Comparison of ENCODE assay signal across 2 worm cellular contexts in genomic region chrIII:12703237-12703636, ce11.
TF ChIP-seq lines count a peak whose summit lies in the region.

No protein-coding gene starts in this region.

TF ChIP-seq in whole organism, L3 larva, 47 proteins besides CTCF, POLR2A, EP300 and RAD21:
- no peak for TF ChIP-seq eor-1 (tag; optimal IDR thresholded peaks at IDR 0.05; lab: Kevin White, UChicago)
- TF ChIP-seq pha-4 (tag; optimal IDR thresholded peaks at IDR 0.05; lab: Kevin White, UChicago): no peak
- TF ChIP-seq nfya-1 (tag; optimal IDR thresholded peaks at IDR 0.05; lab: Kevin White, UChicago; ENCODE audit: insufficient read depth): peak; percentile 77
- no peak for TF ChIP-seq unc-62 (GFP tag; optimal IDR thresholded peaks at IDR 0.05; lab: Kevin White, UChicago)
- TF ChIP-seq ztf-4 (tag; optimal IDR thresholded peaks at IDR 0.05; lab: Kevin White, UChicago): no peak
- no peak for TF ChIP-seq jun-1 (tag; optimal IDR thresholded peaks at IDR 0.05; lab: Kevin White, UChicago)

TF ChIP-seq in whole organism, late embryonic, 69 proteins besides CTCF, POLR2A, EP300 and RAD21:
- TF ChIP-seq nfya-1 (tag; optimal IDR thresholded peaks at IDR 0.05; lab: Kevin White, UChicago): peak; percentile 91
- no peak for TF ChIP-seq nhr-11 (tag; optimal IDR thresholded peaks at IDR 0.05; lab: Kevin White, UChicago)
- TF ChIP-seq ceh-14 (tag; optimal IDR thresholded peaks at IDR 0.05; lab: Kevin White, UChicago): no peak

Comparison
In these comparisons a context has a peak if more than half of its experiments do, and no peak if none do; other contexts are left out.
1. Of the 9 proteins assayed by ChIP-seq in both whole organism, late embryonic and whole organism, L3 larva: peak only in whole organism, late embryonic: none; only in whole organism, L3 larva: none; in both: nfya-1; in neither: 8.